Worm (Caenorhabditis elegans) whole organism, midembryonic: ENCODE data around the gene hpo-15.

Experiments used
- T22C8.4 ChIP-seq: fragments of 200-800 bp; sonication (Bioruptor generic); IDR thresholded peaks from 2 replicates; pipeline ENCODE4 v1.3.6; 2022; ENCODE audit warnings: missing genetic modification characterization, missing compliant biosample characterization
- cog-1 ChIP-seq: sonication (generic microtip); optimal IDR thresholded peaks from 2 replicates; lab custom pipeline; 2016; ENCODE audit warnings: missing genetic modification characterization, missing compliant biosample characterization
- flt-1 ChIP-seq: fragments of 200-800 bp; sonication (Bioruptor generic); IDR thresholded peaks from 2 replicates; pipeline ENCODE4 v1.3.6; 2022; ENCODE audit warnings: missing genetic modification characterization, missing compliant biosample characterization
- klf-2 ChIP-seq: fragments of 200-800 bp; sonication (Bioruptor generic); conservative IDR thresholded peaks from 2 replicates; pipeline ENCODE4 v1.3.6; 2022; ENCODE audit warnings: missing genetic modification reagents, missing genetic modification characterization, missing compliant biosample characterization
- med-1 ChIP-seq: sonication (generic microtip); optimal IDR thresholded peaks from 2 replicates; lab custom pipeline; 2017; ENCODE audit warnings: missing genetic modification characterization, mild to moderate bottlenecking, missing compliant biosample characterization, antibody characterized with exemption, missing genetic modification reagents; ENCODE audit not compliant: insufficient read depth
- ref-1 ChIP-seq: fragments of 200-800 bp; sonication (Bioruptor generic); conservative IDR thresholded peaks from 2 replicates; pipeline ENCODE4 v1.3.6; 2022; ENCODE audit warnings: missing genetic modification reagents, missing genetic modification characterization, missing compliant biosample characterization
- tab-1 ChIP-seq: fragments of 200-800 bp; sonication (Bioruptor generic); IDR thresholded peaks from 2 replicates; pipeline ENCODE4 v1.3.6; 2022; ENCODE audit warnings: missing genetic modification characterization, missing compliant biosample characterization
- ztf-23 ChIP-seq: fragments of 200-800 bp; sonication (Bioruptor generic); IDR thresholded peaks from 2 replicates; pipeline ENCODE4 v1.3.6; 2022; ENCODE audit warnings: missing genetic modification reagents, missing genetic modification characterization, missing compliant biosample characterization
- ztf-29 ChIP-seq: fragments of 200-800 bp; sonication (Bioruptor generic); IDR thresholded peaks from 2 replicates; pipeline ENCODE4 v1.3.6; 2022; ENCODE audit warnings: missing genetic modification reagents, missing genetic modification characterization, missing compliant biosample characterization

DNA sequence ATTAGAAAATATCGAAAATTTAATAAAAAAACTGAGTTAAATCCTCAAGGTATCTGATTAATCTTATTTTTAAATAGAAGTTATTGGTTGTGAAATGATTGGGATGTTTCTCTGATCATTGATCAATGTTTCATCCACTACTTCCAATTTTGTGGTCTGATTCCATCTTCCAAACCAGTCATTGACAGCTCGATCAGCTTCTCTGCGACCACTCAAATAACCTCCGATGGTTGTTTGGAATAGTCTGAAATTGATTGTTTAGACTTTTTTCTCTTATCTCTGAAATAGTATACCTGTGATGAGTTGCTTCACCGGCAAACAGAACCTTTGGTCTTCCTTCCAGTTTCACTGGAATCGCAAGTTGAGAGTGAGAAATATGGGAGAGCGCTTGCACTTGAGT lies 3.7 kb downstream of the hpo-15 start:
- TF ChIP-seq ztf-23 (GFP tag; lab: Robert Waterston, UW) (no peak), klf-2 (GFP tag; lab: Robert Waterston, UW) (no peak), cog-1 (tag; lab: Kevin White, UChicago) (no peak), ref-1 (GFP tag; lab: Robert Waterston, UW) (no peak), flt-1 (GFP tag; lab: Robert Waterston, UW) (no peak), tab-1 (no peak), med-1 (GFP tag; lab: Kevin White, UChicago) (no peak), ztf-29 (no peak), T22C8.4 (GFP tag; lab: Robert Waterston, UW) (no peak)
